Worm (Caenorhabditis elegans) whole organism, mixed stage, embryonic: Measurements from ENCODE around the gene sprr-2.

Experiments used
- M03D4.4 ChIP-seq: sonication (generic microtip); optimal IDR thresholded peaks from 2 replicates; lab custom pipeline; 2017; ENCODE audit warnings: mild to moderate bottlenecking, missing genetic modification characterization, missing compliant biosample characterization
- bed-3 ChIP-seq: fragments of 200-800 bp; sonication (Bioruptor generic); optimal IDR thresholded peaks from 3 replicates; lab custom pipeline; 2018; ENCODE audit warnings: mild to moderate bottlenecking, missing genetic modification characterization, moderate library complexity, missing compliant biosample characterization
- blmp-1 ChIP-seq: fragments of 150-350 bp; optimal IDR thresholded peaks from 2 replicates; lab custom pipeline; 2014; ENCODE audit warnings: missing biosample characterization, missing genetic modification characterization
- ceh-39 ChIP-seq: fragments of 150-350 bp; optimal IDR thresholded peaks from 2 replicates; lab custom pipeline; 2014; ENCODE audit warnings: missing biosample characterization, missing genetic modification characterization
- ceh-43 ChIP-seq: fragments of 200-800 bp; sonication (Bioruptor generic); optimal IDR thresholded peaks from 2 replicates; lab custom pipeline; 2018; ENCODE audit warnings: mild to moderate bottlenecking, missing genetic modification characterization, moderate library complexity, missing compliant biosample characterization
- ceh-83 ChIP-seq: fragments of 200-800 bp; sonication (Bioruptor generic); optimal IDR thresholded peaks from 2 replicates; lab custom pipeline; 2018; ENCODE audit warnings: mild to moderate bottlenecking, missing genetic modification characterization, missing compliant biosample characterization
- ces-1 ChIP-seq: fragments of 150-350 bp; optimal IDR thresholded peaks from 2 replicates; lab custom pipeline; 2014; ENCODE audit warnings: missing biosample characterization, missing genetic modification reagents, missing genetic modification characterization
- cnd-1 ChIP-seq: fragments of 200-800 bp; sonication (Bioruptor generic); optimal IDR thresholded peaks from 2 replicates; lab custom pipeline; 2018; ENCODE audit warnings: mild to moderate bottlenecking, missing genetic modification characterization, missing compliant biosample characterization
- drap-1 ChIP-seq: fragments of 200-800 bp; sonication (Bioruptor generic); optimal IDR thresholded peaks from 3 replicates; lab custom pipeline; 2018; ENCODE audit warnings: mild to moderate bottlenecking, missing genetic modification characterization, missing compliant biosample characterization
- elt-1 ChIP-seq: sonication (generic microtip); optimal IDR thresholded peaks from 2 replicates; lab custom pipeline; 2017; ENCODE audit warnings: missing genetic modification characterization, mild to moderate bottlenecking, missing compliant biosample characterization, antibody characterized with exemption, moderate library complexity, borderline replicate concordance; ENCODE audit not compliant: insufficient read depth
- elt-3 ChIP-seq: fragments of 150-350 bp; optimal IDR thresholded peaks from 2 replicates; lab custom pipeline; 2014; ENCODE audit warnings: missing biosample characterization, missing genetic modification characterization
- flh-1 ChIP-seq: fragments of 200-800 bp; sonication (Bioruptor generic); optimal IDR thresholded peaks from 2 replicates; lab custom pipeline; 2018; ENCODE audit warnings: mild to moderate bottlenecking, missing genetic modification characterization, moderate library complexity, missing compliant biosample characterization
- ham-2 ChIP-seq: fragments of 200-800 bp; sonication (Bioruptor generic); optimal IDR thresholded peaks from 2 replicates; lab custom pipeline; 2018; ENCODE audit warnings: mild to moderate bottlenecking, missing genetic modification characterization, missing compliant biosample characterization
- lin-32 ChIP-seq: fragments of 200-800 bp; sonication (Bioruptor generic); optimal IDR thresholded peaks from 2 replicates; lab custom pipeline; 2018; ENCODE audit warnings: mild to moderate bottlenecking, missing genetic modification characterization, missing compliant biosample characterization
- lsy-2 ChIP-seq: fragments of 150-350 bp; optimal IDR thresholded peaks from 2 replicates; lab custom pipeline; 2014; ENCODE audit warnings: missing biosample characterization, missing genetic modification characterization
- mab-5 ChIP-seq: fragments of 150-350 bp; optimal IDR thresholded peaks from 2 replicates; lab custom pipeline; 2014; ENCODE audit warnings: missing biosample characterization, missing genetic modification characterization
- mep-1 ChIP-seq: fragments of 150-350 bp; optimal IDR thresholded peaks from 2 replicates; lab custom pipeline; 2017; ENCODE audit warnings: missing biosample characterization, missing genetic modification reagents, missing genetic modification characterization, inconsistent platforms
- mls-2 ChIP-seq: sonication (generic microtip); optimal IDR thresholded peaks from 2 replicates; lab custom pipeline; 2016; ENCODE audit warnings: mild to moderate bottlenecking, missing genetic modification characterization, moderate library complexity, missing compliant biosample characterization
- nhr-2 ChIP-seq: fragments of 150-350 bp; optimal IDR thresholded peaks from 2 replicates; lab custom pipeline; 2014; ENCODE audit warnings: missing biosample characterization, missing genetic modification characterization
- nhr-237 ChIP-seq: fragments of 150-350 bp; optimal IDR thresholded peaks from 2 replicates; lab custom pipeline; 2014; ENCODE audit warnings: missing biosample characterization, missing genetic modification characterization
- nhr-28 ChIP-seq: fragments of 150-350 bp; optimal IDR thresholded peaks from 2 replicates; lab custom pipeline; 2014; ENCODE audit warnings: missing biosample characterization, missing genetic modification characterization
- nhr-76 ChIP-seq: sonication (generic microtip); optimal IDR thresholded peaks from 2 replicates; lab custom pipeline; 2017; ENCODE audit warnings: missing biosample characterization, missing genetic modification characterization
- sem-2 ChIP-seq: fragments of 200-800 bp; sonication (Bioruptor generic); optimal IDR thresholded peaks from 2 replicates; lab custom pipeline; 2018; ENCODE audit warnings: mild to moderate bottlenecking, missing genetic modification characterization, missing compliant biosample characterization
- sptf-1 ChIP-seq: sonication (generic microtip); optimal IDR thresholded peaks from 2 replicates; lab custom pipeline; 2017; ENCODE audit warnings: mild to moderate bottlenecking, missing genetic modification characterization, moderate library complexity, missing compliant biosample characterization
- unc-120 ChIP-seq: sonication (generic microtip); optimal IDR thresholded peaks from 2 replicates; lab custom pipeline; 2017; ENCODE audit warnings: missing genetic modification characterization, missing compliant biosample characterization; ENCODE audit not compliant: poor library complexity, severe bottlenecking
- unc-39 ChIP-seq: fragments of 150-350 bp; optimal IDR thresholded peaks from 2 replicates; lab custom pipeline; 2014; ENCODE audit warnings: missing biosample characterization, missing genetic modification characterization
- unc-62 ChIP-seq: fragments of 150-350 bp; optimal IDR thresholded peaks from 2 replicates; lab custom pipeline; 2014; ENCODE audit warnings: missing biosample characterization, missing genetic modification reagents, missing genetic modification characterization
- zip-8 ChIP-seq: fragments of 150-350 bp; optimal IDR thresholded peaks from 2 replicates; lab custom pipeline; 2014; ENCODE audit warnings: missing biosample characterization, missing genetic modification characterization
- ztf-11 ChIP-seq: fragments of 150-350 bp; optimal IDR thresholded peaks from 2 replicates; lab custom pipeline; 2014; ENCODE audit warnings: missing biosample characterization, missing genetic modification characterization

sprr-2 gene

ce11 chrX:14776312-14776711 is 16.9 kb upstream of the sprr-2 start:
- no peak for TF ChIP-seq bed-3 (GFP tag; lab: Kevin White, UChicago)
- peak; percentile 34 for TF ChIP-seq lsy-2 (tag; lab: Kevin White, UChicago)
- no peak for TF ChIP-seq elt-1 (tag; lab: Kevin White, UChicago)

- TF ChIP-seq ces-1 (GFP tag; lab: Kevin White, UChicago), result peak; percentile 89
- TF ChIP-seq ham-2, result no peak
Observed at ce11 chrX:14778112-14778511, 15.1 kb upstream of the sprr-2 start.

ce11 chrX:14780176-14780575 is 13.1 kb upstream of the sprr-2 start:
- peak; percentile 68 for TF ChIP-seq unc-62 (GFP tag; lab: Kevin White, UChicago)
- no peak for TF ChIP-seq ztf-11 (tag; lab: Kevin White, UChicago)
- no peak for TF ChIP-seq nhr-76 (tag; lab: Kevin White, UChicago)
- no peak for TF ChIP-seq elt-1 (tag; lab: Kevin White, UChicago)
- TF ChIP-seq nhr-2 (tag; lab: Kevin White, UChicago), result peak; percentile 12
- no peak for TF ChIP-seq mls-2 (tag; lab: Kevin White, UChicago)
- TF ChIP-seq unc-120 (tag; lab: Kevin White, UChicago), result no peak

- TF ChIP-seq zip-8 (tag; lab: Kevin White, UChicago) (no peak), ceh-83 (GFP tag; lab: Kevin White, UChicago) (no peak), sem-2 (GFP tag; lab: Kevin White, UChicago) (no peak), mep-1 (tag; lab: Kevin White, UChicago) (no peak), ces-1 (GFP tag; lab: Kevin White, UChicago) (no peak), unc-39 (no peak), nhr-76 (tag; lab: Kevin White, UChicago) (no peak), sptf-1 (tag; lab: Kevin White, UChicago) (no peak), ceh-39 (tag; lab: Kevin White, UChicago) (no peak), elt-3 (tag; lab: Kevin White, UChicago) (no peak), drap-1 (GFP tag; lab: Kevin White, UChicago) (no peak), nhr-2 (tag; lab: Kevin White, UChicago) (no peak)
Observed at ce11 chrX:14783434-14784142, 9.7 kb upstream of the sprr-2 start.

- TF ChIP-seq ztf-11 (tag; lab: Kevin White, UChicago) (no peak), mep-1 (tag; lab: Kevin White, UChicago) (no peak), lin-32 (GFP tag; lab: Kevin White, UChicago) (no peak), mab-5 (tag; lab: Kevin White, UChicago) (no peak), blmp-1 (no peak), ham-2 (no peak), nhr-2 (tag; lab: Kevin White, UChicago) (no peak), ces-1 (GFP tag; lab: Kevin White, UChicago) (no peak), nhr-28 (no peak), cnd-1 (tag; lab: Kevin White, UChicago) (no peak), elt-3 (tag; lab: Kevin White, UChicago) (no peak), sem-2 (GFP tag; lab: Kevin White, UChicago) (no peak), nhr-237 (no peak), bed-3 (GFP tag; lab: Kevin White, UChicago) (no peak), flh-1 (GFP tag; lab: Kevin White, UChicago) (no peak)
Observed at ce11 chrX:14786821-14787556, 6.3 kb upstream of the sprr-2 start.

DNA sequence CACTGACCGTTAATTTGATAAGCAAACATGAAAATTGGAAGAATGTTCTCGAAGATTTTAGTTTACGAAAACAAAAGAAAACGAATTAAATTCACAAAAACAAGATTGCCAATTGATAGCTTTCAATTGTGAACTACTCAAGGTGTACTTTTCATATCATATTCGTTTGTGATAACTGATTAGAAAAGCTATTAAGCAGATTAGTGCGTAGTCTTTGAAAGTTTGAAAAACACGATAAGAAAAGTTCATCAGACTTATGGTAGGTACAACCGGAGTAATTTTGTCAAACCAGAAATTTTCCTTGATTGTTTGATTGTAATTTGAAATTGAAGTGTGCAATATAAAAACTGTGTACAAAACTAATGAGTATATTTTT is 5.7 kb upstream of the sprr-2 start:
- TF ChIP-seq mab-5 (tag; lab: Kevin White, UChicago) (no peak), M03D4.4 (tag; lab: Kevin White, UChicago) (no peak), ceh-39 (tag; lab: Kevin White, UChicago) (no peak), sem-2 (GFP tag; lab: Kevin White, UChicago) (no peak), ham-2 (no peak), blmp-1 (no peak), drap-1 (GFP tag; lab: Kevin White, UChicago) (no peak), lsy-2 (tag; lab: Kevin White, UChicago) (no peak), ceh-43 (no peak)
